Fruit fly (Drosophila melanogaster) whole organism, embryonic: ENCODE data around the gene HemK2.

Experiments used
- CG10209 ChIP-seq: fragments of 200-800 bp; sonication (Bioruptor generic); optimal IDR thresholded peaks from 3 replicates; lab custom pipeline; 2017; ENCODE audit warnings: missing biosample characterization, mild to moderate bottlenecking, missing genetic modification characterization, missing genetic modification reagents
- CG10431 ChIP-seq: fragments of 200-800 bp; sonication (Bioruptor generic); optimal IDR thresholded peaks from 3 replicates; lab custom pipeline; 2018; ENCODE audit warnings: missing biosample characterization, mild to moderate bottlenecking, missing genetic modification characterization
- CG2678 ChIP-seq: fragments of 200-800 bp; sonication (Bioruptor generic); optimal IDR thresholded peaks from 3 replicates; lab custom pipeline; 2019; ENCODE audit warnings: missing biosample characterization, mild to moderate bottlenecking, missing genetic modification characterization, moderate library complexity
- chif ChIP-seq, 2 experiments: fragments of 200-800 bp; sonication (Bioruptor generic); optimal IDR thresholded peaks; 3 replicates each; lab custom pipeline; 2016; ENCODE audit warnings: missing biosample characterization in 2 of 2, missing genetic modification characterization in 2 of 2
- gce ChIP-seq: fragments of 200-800 bp; sonication (Bioruptor generic); IDR thresholded peaks from 3 replicates; pipeline ENCODE4 v1.3.6; 2022; ENCODE audit warnings: missing biosample characterization, missing genetic modification characterization
- nom ChIP-seq: fragments of 200-800 bp; sonication (Bioruptor generic); optimal IDR thresholded peaks from 2 replicates; lab custom pipeline; 2017; ENCODE audit warnings: missing biosample characterization, missing genetic modification characterization, mild to moderate bottlenecking, moderate library complexity, missing genetic modification reagents
- pb ChIP-seq: fragments of 200-800 bp; sonication (Bioruptor generic); optimal IDR thresholded peaks from 3 replicates; lab custom pipeline; 2016; ENCODE audit warnings: missing biosample characterization, missing genetic modification characterization
- slp2 ChIP-seq: fragments of 200-800 bp; sonication (Bioruptor generic); optimal IDR thresholded peaks from 2 replicates; lab custom pipeline; 2016; ENCODE audit warnings: missing biosample characterization, missing genetic modification characterization

dm6 chr2L:2723100-2723499 lies 36.4 kb downstream of the HemK2 start:
- TF ChIP-seq nom (no peak), chif (GFP tag; optimal IDR thresholded peaks at IDR 0.05; lab: Kevin White, UChicago) (no peak), pb (GFP tag; lab: Kevin White, UChicago) (no peak), gce (GFP tag; lab: Robert Waterston, UW) (no peak), CG2678 (tag; lab: Kevin White, UChicago) (peak; percentile 52), slp2 (GFP tag; lab: Kevin White, UChicago) (no peak), CG10209 (GFP tag; lab: Kevin White, UChicago) (no peak), CG10431 (GFP tag; lab: Kevin White, UChicago) (no peak)
